Fruit fly (Drosophila melanogaster): Measurements from ENCODE around the gene CG44014.

The CG44014 gene

dm6 chr3R:15475973-15476692 lies 32.6 kb downstream of the CG44014 start, which contains the start of gene AdamTS-A (continued):
- TF ChIP-seq CG1529 (GFP tag; optimal IDR thresholded peaks at IDR 0.05) (no peak), nau (GFP tag; optimal IDR thresholded peaks at IDR 0.05) (no peak), bigmax (GFP tag; optimal IDR thresholded peaks at IDR 0.05) (no peak), CG17912 (GFP tag; optimal IDR thresholded peaks at IDR 0.05) (no peak), CG2120 (GFP tag; optimal IDR thresholded peaks at IDR 0.05) (no peak), kay (GFP tag; optimal IDR thresholded peaks at IDR 0.05) (no peak), Dll (GFP tag; IDR thresholded peaks at IDR 0.05; ENCODE audit: partially characterized antibody) (0 out of 4 replicates have a peak, but pooled peaks have one; percentile 24), Taf1 (GFP tag; IDR thresholded peaks at IDR 0.05) (no peak), CG3995 (GFP tag; optimal IDR thresholded peaks at IDR 0.05) (no peak), CG15011 (GFP tag; optimal IDR thresholded peaks at IDR 0.05) (no peak), Blimp-1 (GFP tag; optimal IDR thresholded peaks at IDR 0.05) (no peak), H15 (GFP tag; IDR thresholded peaks at IDR 0.05) (no peak), CG7987 (GFP tag; optimal IDR thresholded peaks at IDR 0.05) (no peak), H2.0 (GFP tag; IDR thresholded peaks at IDR 0.05) (no peak), toy (GFP tag; IDR thresholded peaks at IDR 0.05) (no peak), ATbp (GFP tag; optimal IDR thresholded peaks at IDR 0.05) (no peak), CG11456 (GFP tag; IDR thresholded peaks at IDR 0.05) (no peak), CG10543 (GFP tag; optimal IDR thresholded peaks at IDR 0.05) (peak; percentile 75), CG14050 (GFP tag; IDR thresholded peaks at IDR 0.05) (no peak), CG3407 (GFP tag; optimal IDR thresholded peaks at IDR 0.05) (no peak), CG10959 (GFP tag; IDR thresholded peaks at IDR 0.05) (no peak), peb (GFP tag; IDR thresholded peaks at IDR 0.05) (no peak), vvl (GFP tag; IDR thresholded peaks at IDR 0.05) (peak; percentile 29; the same call in 1 of the 2 replicates), CG42726 (GFP tag; IDR thresholded peaks at IDR 0.05; ENCODE audit: partially characterized antibody) (no peak), zen2 (GFP tag; IDR thresholded peaks at IDR 0.05; ENCODE audit: partially characterized antibody) (0 out of 3 replicates have a peak, but pooled peaks have one; percentile 18), lbe (GFP tag; optimal IDR thresholded peaks at IDR 0.05) (peak; percentile 0), TFAM (GFP tag; optimal IDR thresholded peaks at IDR 0.05) (no peak), Hr39 (optimal IDR thresholded peaks at IDR 0.05) (no peak), Lpt (GFP tag; optimal IDR thresholded peaks at IDR 0.05) (no peak), CG13424 (tag; optimal IDR thresholded peaks at IDR 0.05) (no peak), tap (tag; optimal IDR thresholded peaks at IDR 0.05) (no peak), CG15514 (GFP tag; optimal IDR thresholded peaks at IDR 0.05) (no peak), Six4 (GFP tag; optimal IDR thresholded peaks at IDR 0.05) (no peak), Hand (GFP tag; optimal IDR thresholded peaks at IDR 0.05) (no peak), CG4730 (GFP tag; IDR thresholded peaks at IDR 0.05) (no peak), lab (GFP tag; optimal IDR thresholded peaks at IDR 0.05) (peak; percentile 2), CG1602 (GFP tag; optimal IDR thresholded peaks at IDR 0.05) (no peak), CkIIα-i1 (GFP tag; IDR thresholded peaks at IDR 0.05) (no peak), CG16779 (GFP tag; IDR thresholded peaks at IDR 0.05) (no peak), Meics (GFP tag; optimal IDR thresholded peaks at IDR 0.05) (no peak), ac (GFP tag; optimal IDR thresholded peaks at IDR 0.05) (no peak), stc (GFP tag; IDR thresholded peaks at IDR 0.05) (no peak), slp2 (GFP tag; optimal IDR thresholded peaks at IDR 0.05) (no peak), CG10565 (GFP tag; optimal IDR thresholded peaks at IDR 0.05) (no peak), CG1832 (GFP tag; optimal IDR thresholded peaks at IDR 0.05) (no peak), en (GFP tag; optimal IDR thresholded peaks at IDR 0.05) (no peak), D19A (tag; optimal IDR thresholded peaks at IDR 0.05) (no peak), br (optimal IDR thresholded peaks at IDR 0.05) (no peak), unc-4 (GFP tag; IDR thresholded peaks at IDR 0.05; ENCODE audit: partially characterized antibody) (no peak), CG2875 (GFP tag; optimal IDR thresholded peaks at IDR 0.05) (no peak), eve (GFP tag; optimal IDR thresholded peaks at IDR 0.05) (no peak)

Data from whole organism, embryonic.